Fruit fly (Drosophila melanogaster) whole organism, adult: Measurements from ENCODE around the gene Hexo2.

Source experiments
- CG11617 ChIP-seq: fragments of 200-800 bp; sonication (Bioruptor generic); optimal IDR thresholded peaks from 2 replicates; lab custom pipeline; 2017; ENCODE audit warnings: mild to moderate bottlenecking, missing biosample characterization, missing genetic modification reagents, missing genetic modification characterization
- CG12768 ChIP-seq: fragments of 200-800 bp; sonication (Bioruptor generic); optimal IDR thresholded peaks from 2 replicates; lab custom pipeline; 2017; ENCODE audit warnings: missing biosample characterization, missing genetic modification characterization, mild to moderate bottlenecking, moderate library complexity, missing genetic modification reagents
- CG14711 ChIP-seq: fragments of 200-800 bp; sonication (Bioruptor generic); optimal IDR thresholded peaks from 2 replicates; lab custom pipeline; 2018; ENCODE audit warnings: missing biosample characterization, mild to moderate bottlenecking, missing genetic modification characterization, moderate library complexity
- CG1620 ChIP-seq: fragments of 200-800 bp; sonication (Bioruptor generic); optimal IDR thresholded peaks from 2 replicates; lab custom pipeline; 2016; ENCODE audit warnings: missing biosample characterization, missing genetic modification characterization
- CG33017 ChIP-seq: fragments of 200-800 bp; sonication (Bioruptor generic); optimal IDR thresholded peaks from 2 replicates; lab custom pipeline; 2018; ENCODE audit warnings: missing biosample characterization, mild to moderate bottlenecking, missing genetic modification characterization, moderate library complexity
- CG5204 ChIP-seq: fragments of 200-800 bp; sonication (Bioruptor generic); optimal IDR thresholded peaks from 2 replicates; lab custom pipeline; 2016; ENCODE audit warnings: missing biosample characterization, missing genetic modification characterization
- CG7045 ChIP-seq: fragments of 200-800 bp; sonication (Bioruptor generic); optimal IDR thresholded peaks from 2 replicates; lab custom pipeline; 2017; ENCODE audit warnings: missing biosample characterization, mild to moderate bottlenecking, missing genetic modification characterization
- CG7101 ChIP-seq: fragments of 200-800 bp; sonication (Bioruptor generic); optimal IDR thresholded peaks from 2 replicates; lab custom pipeline; 2018; ENCODE audit warnings: missing biosample characterization, mild to moderate bottlenecking, missing genetic modification characterization, moderate library complexity
- Clk ChIP-seq: fragments of 200-800 bp; sonication (Bioruptor generic); optimal IDR thresholded peaks from 2 replicates; lab custom pipeline; 2017; ENCODE audit warnings: missing biosample characterization, missing genetic modification characterization
- Crg-1 ChIP-seq: fragments of 200-800 bp; sonication (Bioruptor generic); optimal IDR thresholded peaks from 2 replicates; lab custom pipeline; 2016; ENCODE audit warnings: missing biosample characterization, missing genetic modification characterization
- Hr96 ChIP-seq: fragments of 200-800 bp; sonication (Bioruptor generic); optimal IDR thresholded peaks from 2 replicates; lab custom pipeline; 2016; ENCODE audit warnings: missing biosample characterization, missing genetic modification characterization
- Mnt ChIP-seq: fragments of 200-800 bp; sonication (Bioruptor generic); optimal IDR thresholded peaks from 2 replicates; lab custom pipeline; 2016; ENCODE audit warnings: missing biosample characterization, mild to moderate bottlenecking, missing genetic modification characterization
- bab1 ChIP-seq: fragments of 200-800 bp; sonication (Bioruptor generic); optimal IDR thresholded peaks from 3 replicates; lab custom pipeline; 2019; ENCODE audit warnings: missing biosample characterization, mild to moderate bottlenecking, missing genetic modification characterization, moderate library complexity
- cic ChIP-seq: fragments of 200-800 bp; sonication (Bioruptor generic); optimal IDR thresholded peaks from 2 replicates; lab custom pipeline; 2017; ENCODE audit warnings: missing biosample characterization, mild to moderate bottlenecking, missing genetic modification characterization, moderate library complexity
- cnc ChIP-seq, 2 experiments: fragments of >200 bp; optimal IDR thresholded peaks; 2 replicates each; lab custom pipeline; 2017
- kay ChIP-seq: fragments of 200-800 bp; sonication (Bioruptor generic); peaks from one replicate; lab custom pipeline; 2016; ENCODE audit warnings: missing biosample characterization, missing genetic modification characterization, borderline replicate concordance
- ovo ChIP-seq: fragments of 200-800 bp; sonication (Bioruptor generic); optimal IDR thresholded peaks from 2 replicates; lab custom pipeline; 2016; ENCODE audit warnings: missing biosample characterization, missing genetic modification characterization
- pad ChIP-seq: fragments of 200-800 bp; sonication (Bioruptor generic); optimal IDR thresholded peaks from 3 replicates; lab custom pipeline; 2017; ENCODE audit warnings: missing biosample characterization, missing genetic modification characterization, mild to moderate bottlenecking, moderate library complexity, missing genetic modification reagents
- tj ChIP-seq: fragments of 200-800 bp; sonication (Bioruptor generic); optimal IDR thresholded peaks from 3 replicates; lab custom pipeline; 2017; ENCODE audit warnings: missing biosample characterization, mild to moderate bottlenecking, missing genetic modification characterization, moderate library complexity
- toe ChIP-seq: fragments of 200-800 bp; sonication (Bioruptor generic); optimal IDR thresholded peaks from 2 replicates; lab custom pipeline; 2016; ENCODE audit warnings: missing biosample characterization, missing genetic modification characterization

Gene Hexo2

dm6 chrX:8714064-8715046 is 4.9 kb downstream of the Hexo2 start, which contains the start of the genes CG2004 and CG1785:
Gene CG2004, minus strand, starts transcription at chrX:8714924.
Gene CG1785, plus strand, starts transcription at chrX:8714936.
- TF ChIP-seq Hr96, result peak; percentile 90
- peak; percentile 75 for TF ChIP-seq Clk
- peak; percentile 31 for TF ChIP-seq cic (GFP tag; lab: Kevin White, UChicago)
- peak; percentile 95 for TF ChIP-seq ovo (GFP tag; lab: Kevin White, UChicago)
- peak; percentile 78 for TF ChIP-seq tj (GFP tag; lab: Kevin White, UChicago)
- peak; percentile 79 for TF ChIP-seq CG7045 (GFP tag; lab: Kevin White, UChicago)
- peak; percentile 87 for TF ChIP-seq Crg-1 (GFP tag; lab: Kevin White, UChicago)
- TF ChIP-seq toe (GFP tag; lab: Kevin White, UChicago), result peak; percentile 86
- TF ChIP-seq cnc (optimal IDR thresholded peaks at IDR 0.05; lab: Kevin White, UChicago), result no peak
- TF ChIP-seq CG14711 (tag; lab: Kevin White, UChicago), result peak; percentile 88
- peak; percentile 97 for TF ChIP-seq CG1620 (GFP tag; lab: Kevin White, UChicago)
- TF ChIP-seq CG7101 (tag; lab: Kevin White, UChicago), result peak; percentile 94
- peak; percentile 90 for TF ChIP-seq CG11617
- TF ChIP-seq kay (GFP tag; lab: Kevin White, UChicago), result no peak
- TF ChIP-seq pad (GFP tag; lab: Kevin White, UChicago), result peak; percentile 85
- TF ChIP-seq bab1 (GFP tag; lab: Kevin White, UChicago), result peak; percentile 57
- peak; percentile 84 for TF ChIP-seq CG12768 (GFP tag; lab: Kevin White, UChicago)
- peak; percentile 64 for TF ChIP-seq CG33017 (tag; lab: Kevin White, UChicago)
- peak; percentile 99 for TF ChIP-seq Mnt
- peak; percentile 85 for TF ChIP-seq CG5204 (GFP tag; lab: Kevin White, UChicago)

dm6 chrX:8720213-8720612 is 10.8 kb downstream of the Hexo2 start, which contains the start of gene CG1789:
Gene CG1789, plus strand, starts transcription at chrX:8720520.
- TF ChIP-seq ovo (GFP tag; lab: Kevin White, UChicago) (no peak), Hr96 (no peak), cic (GFP tag; lab: Kevin White, UChicago) (no peak), kay (GFP tag; lab: Kevin White, UChicago) (no peak), pad (GFP tag; lab: Kevin White, UChicago) (no peak), tj (GFP tag; lab: Kevin White, UChicago) (peak; percentile 72), CG14711 (tag; lab: Kevin White, UChicago) (peak; percentile 5), CG5204 (GFP tag; lab: Kevin White, UChicago) (peak; percentile 8), Crg-1 (GFP tag; lab: Kevin White, UChicago) (peak; percentile 21), cnc (optimal IDR thresholded peaks at IDR 0.05; lab: Kevin White, UChicago) (no peak), bab1 (GFP tag; lab: Kevin White, UChicago) (peak; percentile 16), CG7045 (GFP tag; lab: Kevin White, UChicago) (no peak), toe (GFP tag; lab: Kevin White, UChicago) (peak; percentile 21), CG7101 (tag; lab: Kevin White, UChicago) (no peak), CG33017 (tag; lab: Kevin White, UChicago) (no peak), Clk (no peak), CG1620 (GFP tag; lab: Kevin White, UChicago) (peak; percentile 7), CG12768 (GFP tag; lab: Kevin White, UChicago) (no peak), CG11617 (peak; percentile 28), Mnt (peak; percentile 97)

DNA sequence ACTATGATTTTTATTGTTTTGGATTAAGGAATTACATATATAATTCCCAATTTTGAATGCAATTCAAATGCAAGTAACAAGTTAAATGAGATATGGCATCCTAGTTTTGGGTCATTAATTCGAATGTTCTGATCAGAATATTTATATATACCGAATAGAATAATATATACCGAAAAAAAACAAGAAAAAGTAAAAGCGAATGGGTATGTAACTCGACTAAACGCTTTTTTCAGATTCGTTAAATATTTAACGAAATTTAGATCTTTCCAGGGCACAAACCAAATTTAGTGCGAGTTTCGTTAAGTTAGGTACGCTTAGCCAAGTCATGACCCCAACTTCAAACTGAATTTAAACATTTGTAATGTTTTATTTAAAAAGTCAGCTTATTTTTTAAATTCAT is 12.0 kb downstream of the Hexo2 start:
- TF ChIP-seq cnc (optimal IDR thresholded peaks at IDR 0.05; lab: Kevin White, UChicago) (no peak), CG1620 (GFP tag; lab: Kevin White, UChicago) (no peak), CG11617 (no peak), bab1 (GFP tag; lab: Kevin White, UChicago) (no peak), kay (GFP tag; lab: Kevin White, UChicago) (no peak), Clk (no peak), CG7045 (GFP tag; lab: Kevin White, UChicago) (no peak), pad (GFP tag; lab: Kevin White, UChicago) (no peak), CG7101 (tag; lab: Kevin White, UChicago) (no peak), CG33017 (tag; lab: Kevin White, UChicago) (no peak)

- TF ChIP-seq CG14711 (tag; lab: Kevin White, UChicago) (no peak), Mnt (no peak), pad (GFP tag; lab: Kevin White, UChicago) (no peak), Crg-1 (GFP tag; lab: Kevin White, UChicago) (no peak), CG12768 (GFP tag; lab: Kevin White, UChicago) (no peak), kay (GFP tag; lab: Kevin White, UChicago) (no peak), bab1 (GFP tag; lab: Kevin White, UChicago) (no peak), CG5204 (GFP tag; lab: Kevin White, UChicago) (no peak)
Measured at dm6 chrX:8723393-8723987, 14.0 kb downstream of the Hexo2 start.

DNA sequence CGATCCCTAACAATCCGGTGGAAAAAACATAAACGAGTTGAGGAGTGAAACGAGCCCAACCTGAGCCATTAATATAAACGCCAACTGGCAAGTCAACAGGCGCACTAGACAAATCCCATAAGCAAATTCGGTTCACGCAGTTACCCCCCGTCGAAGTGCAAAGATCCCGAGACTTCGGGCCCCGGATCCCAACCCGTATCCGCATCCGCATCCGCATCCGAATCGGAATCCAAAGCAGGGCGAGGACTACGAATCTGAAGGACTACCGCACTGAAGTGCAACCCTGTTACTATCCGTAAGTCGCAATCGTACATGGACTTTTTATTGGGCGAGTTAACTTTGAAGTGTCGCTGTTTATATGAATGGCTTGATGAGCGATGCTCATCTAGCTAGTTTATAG is 15.4 kb downstream of the Hexo2 start:
- TF ChIP-seq CG1620 (GFP tag; lab: Kevin White, UChicago) (no peak), kay (GFP tag; lab: Kevin White, UChicago) (no peak), CG5204 (GFP tag; lab: Kevin White, UChicago) (no peak), Hr96 (no peak), bab1 (GFP tag; lab: Kevin White, UChicago) (no peak), toe (GFP tag; lab: Kevin White, UChicago) (no peak), CG14711 (tag; lab: Kevin White, UChicago) (no peak), cic (GFP tag; lab: Kevin White, UChicago) (no peak), CG33017 (tag; lab: Kevin White, UChicago) (no peak), Clk (no peak), cnc (optimal IDR thresholded peaks at IDR 0.05; lab: Kevin White, UChicago) (no peak), Mnt (no peak), CG7101 (tag; lab: Kevin White, UChicago) (no peak), CG12768 (GFP tag; lab: Kevin White, UChicago) (no peak)
